Worm (Caenorhabditis elegans): ENCODE results near the gene F56D2.8.

Gene F56D2.8

DNA sequence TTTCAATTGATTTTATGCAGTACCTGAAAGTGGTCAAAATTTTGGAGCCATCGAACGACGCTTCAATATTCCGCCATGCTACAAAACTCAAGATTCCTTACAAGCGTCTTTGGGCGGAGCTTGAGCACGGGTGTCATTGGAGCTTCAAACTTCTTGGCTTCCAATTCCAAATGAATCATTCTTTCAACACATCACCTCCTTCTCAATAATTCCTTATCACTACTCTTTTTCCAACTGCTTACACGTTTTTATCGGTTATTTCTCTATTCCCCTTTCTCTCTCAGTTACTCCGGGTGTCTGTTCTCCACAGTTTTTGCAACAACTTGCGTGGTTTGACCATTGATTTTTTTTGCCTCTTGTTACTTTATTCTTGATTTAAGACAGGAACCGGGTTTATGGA lies 35.9 kb downstream of the F56D2.8 start, which contains the start of gene F09F7.5:
F09F7.5 (plus strand) TSS at position 258 of the 400 bp plus-strand sequence.
- TF ChIP-seq scrt-1 (GFP tag; IDR thresholded peaks at IDR 0.05) (no peak), hmbx-1 (tag; optimal IDR thresholded peaks at IDR 0.05) (no peak), tbx-11 (GFP tag; IDR thresholded peaks at IDR 0.05) (no peak), F13C5.2 (tag; optimal IDR thresholded peaks at IDR 0.05) (no peak), tbx-37 (GFP tag; conservative IDR thresholded peaks at IDR 0.05) (no peak), ceh-13 (GFP tag; optimal IDR thresholded peaks at IDR 0.05) (no peak), flt-1 (GFP tag; IDR thresholded peaks at IDR 0.05) (no peak), sea-1 (GFP tag; conservative IDR thresholded peaks at IDR 0.05) (no peak), ets-7 (tag; optimal IDR thresholded peaks at IDR 0.05) (no peak), B0310.2 (tag; optimal IDR thresholded peaks at IDR 0.05) (no peak), ceh-36 (tag; optimal IDR thresholded peaks at IDR 0.05) (no peak), pes-1 (GFP tag; IDR thresholded peaks at IDR 0.05) (no peak)

DNA sequence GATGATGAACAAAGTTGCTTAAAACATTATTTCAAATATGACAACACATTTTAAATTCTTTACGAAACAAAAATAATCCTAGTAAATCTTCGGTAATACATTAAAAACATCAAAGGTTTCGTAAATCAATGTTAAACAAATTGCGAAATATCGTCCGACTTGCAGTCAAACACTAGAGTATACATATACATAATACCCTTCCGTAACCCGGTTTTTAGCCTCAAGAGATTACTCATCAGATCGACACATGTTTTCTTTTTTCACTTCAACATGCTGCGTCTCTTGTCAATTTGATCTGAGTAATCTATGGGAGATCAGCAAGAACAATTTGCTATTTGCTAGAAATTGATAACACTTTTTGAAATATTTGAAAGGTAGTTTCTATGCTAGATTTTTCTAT lies 36.4 kb downstream of the F56D2.8 start:
- TF ChIP-seq sea-1 (GFP tag; conservative IDR thresholded peaks at IDR 0.05): no peak
- TF ChIP-seq hnd-1 (tag; optimal IDR thresholded peaks at IDR 0.05): no peak
- no peak for TF ChIP-seq aly-1 (tag; optimal IDR thresholded peaks at IDR 0.05)
- no peak for TF ChIP-seq tra-4 (tag; optimal IDR thresholded peaks at IDR 0.05)
- TF ChIP-seq scrt-1 (GFP tag; IDR thresholded peaks at IDR 0.05): no peak
- no peak for TF ChIP-seq hmbx-1 (tag; optimal IDR thresholded peaks at IDR 0.05)
- no peak for TF ChIP-seq hmg-4 (GFP tag; optimal IDR thresholded peaks at IDR 0.05)
- no peak for TF ChIP-seq tbx-11 (GFP tag; IDR thresholded peaks at IDR 0.05)
- TF ChIP-seq F13C5.2 (tag; optimal IDR thresholded peaks at IDR 0.05): no peak
- no peak for TF ChIP-seq flt-1 (GFP tag; IDR thresholded peaks at IDR 0.05)
- no peak for TF ChIP-seq ama-1 (optimal IDR thresholded peaks at IDR 0.05)
- TF ChIP-seq ets-7 (tag; optimal IDR thresholded peaks at IDR 0.05): no peak

- TF ChIP-seq tbx-11 (GFP tag; IDR thresholded peaks at IDR 0.05) (no peak), ets-7 (tag; optimal IDR thresholded peaks at IDR 0.05) (no peak), tra-4 (tag; optimal IDR thresholded peaks at IDR 0.05) (no peak), hmbx-1 (tag; optimal IDR thresholded peaks at IDR 0.05) (no peak), tbx-37 (GFP tag; conservative IDR thresholded peaks at IDR 0.05) (no peak), ceh-13 (GFP tag; optimal IDR thresholded peaks at IDR 0.05) (no peak), hnd-1 (tag; optimal IDR thresholded peaks at IDR 0.05) (no peak), F13C5.2 (tag; optimal IDR thresholded peaks at IDR 0.05) (no peak), aly-1 (tag; optimal IDR thresholded peaks at IDR 0.05) (no peak), hmg-4 (GFP tag; optimal IDR thresholded peaks at IDR 0.05) (no peak), ceh-36 (tag; optimal IDR thresholded peaks at IDR 0.05) (no peak), pes-1 (GFP tag; IDR thresholded peaks at IDR 0.05) (no peak), ama-1 (optimal IDR thresholded peaks at IDR 0.05) (no peak), B0310.2 (tag; optimal IDR thresholded peaks at IDR 0.05) (no peak), scrt-1 (GFP tag; IDR thresholded peaks at IDR 0.05) (no peak), flt-1 (GFP tag; IDR thresholded peaks at IDR 0.05) (no peak)
Observed at ce11 chrIII:5543727-5544345, 38.8 kb downstream of the F56D2.8 start, which contains the start of gene D1044.1. Gene D1044.1, plus strand, starts transcription at chrIII:5544295.

DNA sequence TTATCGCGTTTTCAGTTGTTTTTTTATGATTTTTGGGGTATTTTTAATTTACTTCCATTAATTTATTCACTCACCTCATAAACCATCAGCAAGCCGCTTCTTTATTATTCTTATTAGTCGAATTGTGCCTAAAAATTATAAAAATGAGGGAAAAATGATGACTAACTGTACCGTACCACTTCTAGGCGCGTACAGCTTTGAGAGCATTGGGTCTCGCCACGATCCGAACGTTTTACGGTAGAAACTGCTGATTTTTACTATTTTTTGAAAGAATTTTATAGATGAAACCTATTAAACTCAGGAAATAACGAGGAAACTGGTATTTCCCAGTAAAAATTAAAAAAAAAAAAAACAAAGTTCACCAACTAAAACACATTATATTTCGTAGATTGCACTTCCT lies 39.6 kb downstream of the F56D2.8 start, which contains the start of gene D1044.6:
D1044.6 (minus strand) TSS at position 128 of the 400 bp plus-strand sequence.
- TF ChIP-seq hnd-1 (tag; optimal IDR thresholded peaks at IDR 0.05): no peak
- TF ChIP-seq ama-1 (optimal IDR thresholded peaks at IDR 0.05): no peak
- TF ChIP-seq B0310.2 (tag; optimal IDR thresholded peaks at IDR 0.05): no peak
- no peak for TF ChIP-seq F13C5.2 (tag; optimal IDR thresholded peaks at IDR 0.05)
- TF ChIP-seq hmg-4 (GFP tag; optimal IDR thresholded peaks at IDR 0.05): no peak
- TF ChIP-seq ceh-13 (GFP tag; optimal IDR thresholded peaks at IDR 0.05): no peak
- no peak for TF ChIP-seq ets-7 (tag; optimal IDR thresholded peaks at IDR 0.05)
- no peak for TF ChIP-seq sea-1 (GFP tag; conservative IDR thresholded peaks at IDR 0.05)
- TF ChIP-seq hmbx-1 (tag; optimal IDR thresholded peaks at IDR 0.05): no peak
- TF ChIP-seq flt-1 (GFP tag; IDR thresholded peaks at IDR 0.05): no peak
- no peak for TF ChIP-seq pes-1 (GFP tag; IDR thresholded peaks at IDR 0.05)
- no peak for TF ChIP-seq tbx-37 (GFP tag; conservative IDR thresholded peaks at IDR 0.05)
- no peak for TF ChIP-seq tbx-11 (GFP tag; IDR thresholded peaks at IDR 0.05)
- no peak for TF ChIP-seq scrt-1 (GFP tag; IDR thresholded peaks at IDR 0.05)
- no peak for TF ChIP-seq tra-4 (tag; optimal IDR thresholded peaks at IDR 0.05)
- TF ChIP-seq ceh-36 (tag; optimal IDR thresholded peaks at IDR 0.05): no peak
- no peak for TF ChIP-seq aly-1 (tag; optimal IDR thresholded peaks at IDR 0.05)

DNA sequence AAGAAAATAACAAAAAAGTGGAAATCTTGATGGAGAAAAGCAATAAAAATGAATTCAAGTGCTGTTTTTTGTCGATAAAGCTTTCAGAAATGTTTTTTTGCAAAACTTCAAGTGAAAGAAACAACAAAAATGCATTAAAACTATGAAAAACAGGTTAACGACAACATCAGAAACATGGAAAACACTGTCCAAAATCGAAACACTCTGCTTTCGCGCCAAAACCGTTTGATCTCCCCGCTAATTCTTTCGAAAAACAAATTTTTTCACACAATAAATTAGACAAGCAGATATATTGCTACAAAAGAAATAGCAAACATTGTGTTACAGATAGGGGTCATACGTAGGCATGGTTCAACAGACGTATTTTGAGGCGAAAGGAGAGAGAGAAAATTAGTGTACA lies 40.9 kb downstream of the F56D2.8 start:
- no peak for TF ChIP-seq aly-1 (tag; optimal IDR thresholded peaks at IDR 0.05)
- no peak for TF ChIP-seq hnd-1 (tag; optimal IDR thresholded peaks at IDR 0.05)
- TF ChIP-seq pes-1 (GFP tag; IDR thresholded peaks at IDR 0.05): no peak
- no peak for TF ChIP-seq scrt-1 (GFP tag; IDR thresholded peaks at IDR 0.05)
- no peak for TF ChIP-seq hmbx-1 (tag; optimal IDR thresholded peaks at IDR 0.05)
- TF ChIP-seq flt-1 (GFP tag; IDR thresholded peaks at IDR 0.05): no peak
- no peak for TF ChIP-seq ceh-13 (GFP tag; optimal IDR thresholded peaks at IDR 0.05)
- TF ChIP-seq ceh-36 (tag; optimal IDR thresholded peaks at IDR 0.05): no peak

All from whole organism, early embryonic.